Fruit fly (Drosophila melanogaster) whole organism, wandering third instar larva: Measurements from ENCODE around the gene Hs3st-B.

ENCODE experiments used
- CG32264 ChIP-seq: fragments of 200-800 bp; sonication (Bioruptor generic); optimal IDR thresholded peaks from 2 replicates; lab custom pipeline; 2016; ENCODE audit warnings: missing biosample characterization, missing genetic modification characterization
- Dif ChIP-seq: fragments of 200-275, 200-300 bp; sonication (Bioruptor generic); optimal IDR thresholded peaks from 2 replicates; lab custom pipeline; 2018; ENCODE audit warnings: missing biosample characterization, missing genetic modification characterization; ENCODE audit not compliant: partially characterized antibody
- GATAd ChIP-seq: sonication (Bioruptor generic); optimal IDR thresholded peaks from 2 replicates; lab custom pipeline; 2016; ENCODE audit warnings: missing biosample characterization, missing genetic modification characterization
- brk ChIP-seq: fragments of 200-800 bp; sonication (Bioruptor generic); optimal IDR thresholded peaks from 2 replicates; lab custom pipeline; 2016; ENCODE audit warnings: missing biosample characterization, mild to moderate bottlenecking, missing genetic modification characterization
- dl ChIP-seq, 2 experiments: fragments of 175-275, 200-275 bp in 1 of 2; fragments of 200-275 bp in 1 of 2; sonication (Bioruptor generic); optimal IDR thresholded peaks; lab custom pipeline; 2018; ENCODE audit warnings: mild to moderate bottlenecking in 2 of 2, missing biosample characterization in 2 of 2, missing genetic modification characterization in 2 of 2, moderate library complexity in 2 of 2; ENCODE audit not compliant: partially characterized antibody in 2 of 2, insufficient read depth in 1 of 2
- h ChIP-seq: fragments of 200-800 bp; sonication (Bioruptor generic); optimal IDR thresholded peaks from 3 replicates; lab custom pipeline; 2016; ENCODE audit warnings: missing biosample characterization, mild to moderate bottlenecking, missing genetic modification characterization
- lola ChIP-seq: fragments of >200 bp; optimal IDR thresholded peaks from 2 replicates; lab custom pipeline; 2017; ENCODE audit warnings: missing biosample characterization, missing genetic modification characterization
- pan ChIP-seq: fragments of >200 bp; optimal IDR thresholded peaks from 2 replicates; lab custom pipeline; 2017
- psq ChIP-seq: fragments of 200-800 bp; sonication (Bioruptor generic); optimal IDR thresholded peaks from 3 replicates; lab custom pipeline; 2017; ENCODE audit warnings: missing biosample characterization, mild to moderate bottlenecking, missing genetic modification characterization, moderate library complexity
- sv ChIP-seq: fragments of 200-800 bp; sonication (Bioruptor generic); optimal IDR thresholded peaks from 3 replicates; lab custom pipeline; 2016; ENCODE audit warnings: missing biosample characterization, missing genetic modification characterization
- tai ChIP-seq: sonication (Bioruptor generic); optimal IDR thresholded peaks from 2 replicates; lab custom pipeline; 2016; ENCODE audit warnings: missing biosample characterization, missing genetic modification characterization
- usp ChIP-seq: fragments of >200 bp; optimal IDR thresholded peaks from 2 replicates; lab custom pipeline; 2017; ENCODE audit warnings: missing biosample characterization, missing genetic modification characterization

dm6 chrX:19299367-19299766, 50.9 kb downstream of the Hs3st-B start:
- TF ChIP-seq CG32264 (GFP tag; lab: Kevin White, UChicago) (no peak), dl (GFP tag; optimal IDR thresholded peaks at IDR 0.05; lab: Kevin White, UChicago; ENCODE audit: insufficient read depth in 1 of 2, partially characterized antibody in 2 of 2) (no peak), sv (GFP tag; lab: Kevin White, UChicago) (no peak), psq (GFP tag; lab: Kevin White, UChicago) (no peak), lola (GFP tag; lab: Kevin White, UChicago) (no peak), tai (GFP tag; lab: Kevin White, UChicago) (no peak), Dif (GFP tag; lab: Kevin White, UChicago) (no peak), usp (GFP tag; lab: Kevin White, UChicago) (no peak), pan (lab: Kevin White, UChicago) (no peak), GATAd (no peak), h (GFP tag; lab: Kevin White, UChicago) (no peak), brk (no peak)
